Worm (Caenorhabditis elegans) whole organism, L4 larva: Measurements from ENCODE around the gene slc-25A10.

Experiments
- Y5F2A.4 ChIP-seq: fragments of 200-800 bp; sonication (Bioruptor generic); optimal IDR thresholded peaks from 2 replicates; lab custom pipeline; 2018; ENCODE audit warnings: mild to moderate bottlenecking, missing genetic modification characterization, missing compliant biosample characterization
- ceh-28 ChIP-seq: fragments of 150-350 bp; optimal IDR thresholded peaks from 2 replicates; lab custom pipeline; 2014; ENCODE audit warnings: missing biosample characterization, missing genetic modification reagents, missing genetic modification characterization
- ceh-82 ChIP-seq: sonication (generic microtip); optimal IDR thresholded peaks from 2 replicates; lab custom pipeline; 2017; ENCODE audit warnings: missing biosample characterization, missing genetic modification characterization
- daf-12 ChIP-seq: fragments of 150-350 bp; optimal IDR thresholded peaks from 2 replicates; lab custom pipeline; 2014; ENCODE audit warnings: missing biosample characterization, missing genetic modification reagents, missing genetic modification characterization
- dve-1 ChIP-seq: sonication (generic microtip); optimal IDR thresholded peaks from 2 replicates; lab custom pipeline; 2017; ENCODE audit warnings: antibody characterized with exemption, mild to moderate bottlenecking, missing genetic modification characterization, missing compliant biosample characterization; ENCODE audit not compliant: insufficient read depth
- fos-1 ChIP-seq: fragments of 150-350 bp; optimal IDR thresholded peaks from 2 replicates; lab custom pipeline; 2014; ENCODE audit warnings: missing biosample characterization, missing genetic modification characterization
- nhr-11 ChIP-seq: fragments of 150-350 bp; optimal IDR thresholded peaks from 2 replicates; lab custom pipeline; 2014; ENCODE audit warnings: missing biosample characterization, missing genetic modification characterization
- nhr-111 ChIP-seq: fragments of 200-800 bp; sonication (Bioruptor generic); optimal IDR thresholded peaks from 2 replicates; lab custom pipeline; 2018; ENCODE audit warnings: mild to moderate bottlenecking, missing genetic modification characterization, missing compliant biosample characterization
- nhr-77 ChIP-seq: fragments of 150-350 bp; optimal IDR thresholded peaks from 2 replicates; lab custom pipeline; 2014; ENCODE audit warnings: missing biosample characterization, missing genetic modification characterization
- spr-1 ChIP-seq: sonication (generic microtip); optimal IDR thresholded peaks from 2 replicates; lab custom pipeline; 2016; ENCODE audit warnings: mild to moderate bottlenecking, missing genetic modification characterization, missing compliant biosample characterization
- unc-62 ChIP-seq, 3 experiments: fragments of 150-350 bp in 1 of 3; sonication (generic microtip); optimal IDR thresholded peaks in 2 of 3; peaks in 1 of 3; 1 replicate in 1 of 3; 2 replicates in 2 of 3; lab custom pipeline; 2014 to 2017; ENCODE audit warnings: missing biosample characterization in 3 of 3, missing genetic modification characterization in 3 of 3, missing genetic modification reagents in 3 of 3, missing genotype in 1 of 3
- ztf-11 ChIP-seq: fragments of 150-350 bp; optimal IDR thresholded peaks from 2 replicates; lab custom pipeline; 2014; ENCODE audit warnings: missing biosample characterization, missing genetic modification characterization

DNA sequence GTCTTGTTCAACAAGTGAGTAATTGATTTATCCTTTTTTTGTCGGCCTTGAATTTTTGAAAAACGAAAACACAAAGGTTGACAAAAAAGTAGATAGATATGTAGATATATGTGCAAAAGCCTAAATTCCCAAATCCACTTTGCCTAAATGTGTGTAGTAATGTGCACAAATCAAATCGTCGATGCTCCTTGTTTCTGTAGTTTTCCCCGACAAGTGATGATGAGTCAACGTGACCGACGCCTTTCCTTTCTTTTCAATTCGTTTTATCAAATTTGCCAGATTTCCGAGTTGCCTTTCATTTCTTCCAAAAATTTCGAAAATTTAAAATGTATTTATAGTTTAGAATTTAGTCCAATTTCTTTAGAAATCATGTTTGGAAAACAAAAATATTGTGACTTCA, 20.3 kb downstream of the slc-25A10 start:
- TF ChIP-seq ceh-82 (tag; lab: Kevin White, UChicago) (no peak), nhr-111 (no peak), nhr-11 (no peak), Y5F2A.4 (GFP tag; lab: Kevin White, UChicago) (no peak), ztf-11 (tag; lab: Kevin White, UChicago) (no peak), daf-12 (tag; lab: Kevin White, UChicago) (no peak), fos-1 (tag; lab: Kevin White, UChicago) (no peak), unc-62 (GFP tag; optimal IDR thresholded peaks at IDR 0.05 in 1 of 2; lab: Kevin White, UChicago) (peak in 1 of 2 experiments; percentile 37), unc-62 (tag; optimal IDR thresholded peaks at IDR 0.05; lab: Kevin White, UChicago) (no peak), nhr-77 (tag; lab: Kevin White, UChicago) (no peak), spr-1 (tag; lab: Kevin White, UChicago) (no peak), ceh-28 (no peak), dve-1 (no peak)
